Fruit fly (Drosophila melanogaster) whole organism, wandering third instar larva: ENCODE measurements around the gene NijA.

Source experiments
- Abd-B ChIP-seq: fragments of >200 bp; optimal IDR thresholded peaks from 2 replicates; lab custom pipeline; 2017; ENCODE audit warnings: missing biosample characterization, missing genetic modification characterization
- CG32264 ChIP-seq: fragments of 200-800 bp; sonication (Bioruptor generic); optimal IDR thresholded peaks from 2 replicates; lab custom pipeline; 2016; ENCODE audit warnings: missing biosample characterization, missing genetic modification characterization
- GATAd ChIP-seq: sonication (Bioruptor generic); optimal IDR thresholded peaks from 2 replicates; lab custom pipeline; 2016; ENCODE audit warnings: missing biosample characterization, missing genetic modification characterization
- Jra ChIP-seq: sonication (Bioruptor generic); optimal IDR thresholded peaks from 2 replicates; lab custom pipeline; 2016; ENCODE audit warnings: missing biosample characterization, missing genetic modification characterization
- Myc ChIP-seq: fragments of >200 bp; optimal IDR thresholded peaks from 2 replicates; lab custom pipeline; 2017
- Sp1 ChIP-seq: fragments of 200-800 bp; sonication (Bioruptor generic); optimal IDR thresholded peaks from 3 replicates; lab custom pipeline; 2019; ENCODE audit warnings: missing biosample characterization, mild to moderate bottlenecking, missing genetic modification characterization, moderate library complexity
- br ChIP-seq: fragments of 200-800 bp; sonication (Bioruptor generic); optimal IDR thresholded peaks from 2 replicates; lab custom pipeline; 2016; ENCODE audit warnings: missing biosample characterization, missing genetic modification characterization
- brk ChIP-seq: fragments of 200-800 bp; sonication (Bioruptor generic); optimal IDR thresholded peaks from 2 replicates; lab custom pipeline; 2016; ENCODE audit warnings: missing biosample characterization, mild to moderate bottlenecking, missing genetic modification characterization
- ey ChIP-seq: fragments of 200-800 bp; sonication (Bioruptor generic); optimal IDR thresholded peaks from 2 replicates; lab custom pipeline; 2016; ENCODE audit warnings: missing biosample characterization, missing genetic modification characterization
- pan ChIP-seq: fragments of >200 bp; optimal IDR thresholded peaks from 2 replicates; lab custom pipeline; 2017
- psq ChIP-seq: fragments of 200-800 bp; sonication (Bioruptor generic); optimal IDR thresholded peaks from 3 replicates; lab custom pipeline; 2017; ENCODE audit warnings: missing biosample characterization, mild to moderate bottlenecking, missing genetic modification characterization, moderate library complexity

DNA sequence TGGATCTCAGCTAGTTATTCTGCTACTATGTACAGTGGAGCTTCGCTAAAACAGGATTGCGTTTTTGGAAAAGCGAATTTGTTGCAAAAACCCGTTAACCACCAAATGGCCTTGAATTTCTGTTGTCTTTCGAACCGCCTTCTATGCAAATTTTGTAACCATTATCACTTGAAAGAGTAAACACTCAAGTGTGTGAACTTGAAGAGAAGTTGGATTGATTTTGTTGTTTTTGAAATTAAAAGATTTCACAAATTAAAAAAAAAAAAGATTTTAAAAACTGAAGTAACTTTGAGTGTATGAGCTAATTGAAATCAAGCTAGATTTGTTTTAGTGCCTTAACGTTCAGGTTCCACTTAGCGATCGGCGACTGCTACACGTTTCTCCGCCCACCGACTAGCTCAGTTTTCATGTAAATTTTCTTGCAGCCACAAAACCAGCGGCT, 12.8 kb downstream of the NijA start:
- TF ChIP-seq Jra (GFP tag; lab: Kevin White, UChicago) = no peak
- no peak for TF ChIP-seq psq
- no peak for TF ChIP-seq Abd-B (GFP tag; lab: Kevin White, UChicago)
- no peak for TF ChIP-seq GATAd (GFP tag; lab: Kevin White, UChicago)
- TF ChIP-seq CG32264 (GFP tag; lab: Kevin White, UChicago) = no peak
- peak; percentile 31 for TF ChIP-seq ey (GFP tag; lab: Kevin White, UChicago)
- no peak for TF ChIP-seq brk (GFP tag; lab: Kevin White, UChicago)
- no peak for TF ChIP-seq pan (lab: Kevin White, UChicago)
- no peak for TF ChIP-seq Myc (lab: Kevin White, UChicago)
- TF ChIP-seq br (GFP tag; lab: Kevin White, UChicago) = peak; percentile 45
- TF ChIP-seq Sp1 (GFP tag; lab: Kevin White, UChicago) = no peak
